Worm (Caenorhabditis elegans) whole organism, young adult: ENCODE data around the gene spop-1.
"Not testable (repeated sequence)": the region's sequence is repeated elsewhere in the genome, so short reads cannot be mapped to it uniquely, and the experiment has no call there.

ENCODE experiments used
- Y67H2A.10 ChIP-seq: fragments of 200-800 bp; sonication (Bioruptor generic); conservative IDR thresholded peaks from 2 replicates; pipeline ENCODE4 v1.3.6; 2022; ENCODE audit warnings: missing genetic modification reagents, missing genetic modification characterization, missing compliant biosample characterization
- ama-1 ChIP-seq, 3 experiments: fragments of 150-350 bp in 1 of 3; sonication (generic microtip) in 2 of 3; optimal IDR thresholded peaks; 2 replicates each; lab custom pipeline; 2014 to 2018; ENCODE audit warnings: missing biosample characterization in 2 of 3, missing genetic modification characterization in 2 of 3, missing genetic modification reagents in 2 of 3
- cebp-2 ChIP-seq: fragments of 200-800 bp; sonication (Bioruptor generic); IDR thresholded peaks from 2 replicates; pipeline ENCODE4 v1.3.6; 2022; ENCODE audit warnings: missing genetic modification characterization, missing compliant biosample characterization
- let-607 ChIP-seq, 2 experiments: fragments of 200-800 bp in 1 of 2; sonication (Bioruptor generic) in 1 of 2; sonication (generic microtip) in 1 of 2; optimal IDR thresholded peaks; 2 replicates each; lab custom pipeline; 2016 to 2018; ENCODE audit warnings: mild to moderate bottlenecking in 2 of 2, missing compliant biosample characterization in 2 of 2, missing genetic modification characterization in 2 of 2, moderate library complexity in 2 of 2, missing genotype in 1 of 2
- pbrm-1 ChIP-seq: fragments of 200-800 bp; sonication (Bioruptor generic); IDR thresholded peaks from 2 replicates; pipeline ENCODE4 v1.3.6; 2022; ENCODE audit warnings: missing genetic modification reagents, missing genetic modification characterization, missing compliant biosample characterization
- snpc-1.3 ChIP-seq: sonication (generic microtip); optimal IDR thresholded peaks from 2 replicates; lab custom pipeline; 2017; ENCODE audit warnings: missing genetic modification characterization, mild to moderate bottlenecking, missing compliant biosample characterization, antibody characterized with exemption, moderate library complexity, missing genotype, missing genetic modification reagents; ENCODE audit not compliant: insufficient read depth
- snpc-3.4 ChIP-seq: sonication (generic microtip); optimal IDR thresholded peaks from 2 replicates; lab custom pipeline; 2017; ENCODE audit warnings: missing genetic modification characterization, mild to moderate bottlenecking, missing compliant biosample characterization, antibody characterized with exemption, moderate library complexity, missing genotype, missing genetic modification reagents
- unc-62 ChIP-seq: fragments of 150-350 bp; optimal IDR thresholded peaks from 2 replicates; lab custom pipeline; 2014; ENCODE audit warnings: missing biosample characterization, missing genetic modification reagents, missing genetic modification characterization
- ztf-28 ChIP-seq: fragments of 200-800 bp; sonication (Bioruptor generic); IDR thresholded peaks from 2 replicates; pipeline ENCODE4 v1.3.6; 2022; ENCODE audit warnings: missing genetic modification reagents, missing genetic modification characterization, missing compliant biosample characterization
- ztf-6 ChIP-seq: fragments of 200-800 bp; sonication (Bioruptor generic); IDR thresholded peaks from 2 replicates; pipeline ENCODE4 v1.3.6; 2022; ENCODE audit warnings: missing genetic modification reagents, missing genetic modification characterization, missing compliant biosample characterization

DNA sequence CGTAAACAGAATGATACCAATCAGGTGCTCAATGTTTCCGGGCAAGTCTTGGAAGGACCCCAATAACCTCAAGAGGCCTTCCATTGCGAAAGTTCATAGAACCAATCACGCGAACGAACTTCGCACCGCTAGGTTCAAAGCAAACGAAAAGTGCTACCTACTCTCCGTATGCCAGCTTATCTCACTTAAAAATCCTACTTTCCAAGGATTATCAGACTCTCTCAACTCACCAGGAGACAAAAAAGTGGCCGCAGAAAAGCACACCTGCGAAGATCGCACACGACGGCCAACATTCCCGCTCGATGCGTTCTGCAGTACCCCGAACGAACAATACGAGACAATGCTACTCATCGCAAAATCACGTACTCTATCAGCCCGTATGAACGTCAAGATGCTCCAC, 44.6 kb downstream of the spop-1 start, which contains the start of gene T16G12.12:
- TF ChIP-seq ama-1 (optimal IDR thresholded peaks at IDR 0.05; lab: Kevin White, UChicago); ama-1 (GFP tag; optimal IDR thresholded peaks at IDR 0.05; lab: Kevin White, UChicago); cebp-2 (GFP tag; lab: Robert Waterston, UW); pbrm-1; snpc-1.3; ztf-28 (GFP tag; lab: Robert Waterston, UW); let-607 (tag; optimal IDR thresholded peaks at IDR 0.05; lab: Kevin White, UChicago); ztf-6 (GFP tag; lab: Robert Waterston, UW); Y67H2A.10 (GFP tag; lab: Robert Waterston, UW); unc-62; snpc-3.4 (tag; lab: Kevin White, UChicago): not testable (repeated sequence)
